Worm (Caenorhabditis elegans) whole organism, L4/young adult: ENCODE data around the gene W08E12.2.

ENCODE experiments used
- W03F9.2 ChIP-seq: fragments of 150-350 bp; optimal IDR thresholded peaks from 2 replicates; lab custom pipeline; 2014; ENCODE audit warnings: missing biosample characterization, missing genetic modification characterization
- him-1 ChIP-seq: sonication (generic microtip); optimal IDR thresholded peaks from 2 replicates; lab custom pipeline; 2016; ENCODE audit warnings: missing genotype, missing genetic modification reagents, missing genetic modification characterization, missing compliant biosample characterization

DNA sequence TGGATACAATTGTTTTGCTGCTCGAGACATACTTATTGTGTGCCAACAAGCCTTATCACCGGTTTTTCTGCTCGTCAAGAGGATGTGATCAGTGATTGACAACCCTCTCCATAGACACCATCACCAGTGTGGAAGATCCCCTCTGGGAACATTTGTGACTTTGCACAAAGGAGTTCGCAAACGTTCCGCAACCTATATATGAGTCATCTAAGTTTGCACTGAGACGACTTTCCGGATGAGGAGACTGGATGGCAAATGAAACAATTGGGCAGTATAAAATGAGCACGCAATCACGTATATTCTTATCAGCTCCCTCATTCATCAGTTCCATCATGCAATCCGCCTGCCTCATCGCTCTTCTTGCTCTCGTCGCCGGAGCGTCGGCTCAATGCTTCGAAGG, 5.2 kb upstream of the W08E12.2 start, which contains the start of gene W08E12.5:
- TF ChIP-seq W03F9.2 (tag; lab: Kevin White, UChicago) = no peak
- no peak for TF ChIP-seq him-1 (tag; lab: Kevin White, UChicago)
